Worm (Caenorhabditis elegans) whole organism, L2 larva: ENCODE data around the gene Y38C1AA.6.

Source experiments
- ZK546.5 ChIP-seq: sonication (generic microtip); optimal IDR thresholded peaks from 2 replicates; lab custom pipeline; 2017; ENCODE audit warnings: missing biosample characterization, missing genetic modification characterization
- ama-1 ChIP-seq: fragments of 150-350 bp; optimal IDR thresholded peaks from 2 replicates; lab custom pipeline; 2018; ENCODE audit warnings: inconsistent platforms
- ceh-82 ChIP-seq: fragments of 150-350 bp; optimal IDR thresholded peaks from 2 replicates; lab custom pipeline; 2014; ENCODE audit warnings: missing biosample characterization, missing genetic modification characterization
- fos-1 ChIP-seq: fragments of 150-350 bp; optimal IDR thresholded peaks from 2 replicates; lab custom pipeline; 2014; ENCODE audit warnings: missing biosample characterization, missing genetic modification characterization
- nhr-10 ChIP-seq: sonication (generic microtip); optimal IDR thresholded peaks from 2 replicates; lab custom pipeline; 2017; ENCODE audit warnings: missing biosample characterization, missing genetic modification characterization
- nhr-12 ChIP-seq: fragments of 150-350 bp; optimal IDR thresholded peaks from 2 replicates; lab custom pipeline; 2014; ENCODE audit warnings: missing biosample characterization, missing genetic modification characterization
- nhr-21 ChIP-seq: fragments of 150-350 bp; optimal IDR thresholded peaks from 2 replicates; lab custom pipeline; 2014; ENCODE audit warnings: missing biosample characterization, missing genetic modification characterization
- nhr-23 ChIP-seq: fragments of 150-350 bp; optimal IDR thresholded peaks from 2 replicates; lab custom pipeline; 2014; ENCODE audit warnings: missing biosample characterization, missing genetic modification reagents, missing genetic modification characterization
- nhr-25 ChIP-seq: fragments of 150-350 bp; sonication (generic microtip); optimal IDR thresholded peaks from 3 replicates; lab custom pipeline; 2014; ENCODE audit warnings: missing biosample characterization, missing genetic modification characterization
- sem-4 ChIP-seq: fragments of 150-350 bp; optimal IDR thresholded peaks from 2 replicates; lab custom pipeline; 2014; ENCODE audit warnings: missing biosample characterization, missing genetic modification reagents, missing genetic modification characterization
- unc-62 ChIP-seq: fragments of 150-350 bp; optimal IDR thresholded peaks from 2 replicates; lab custom pipeline; 2014; ENCODE audit warnings: missing biosample characterization, missing genetic modification reagents, missing genetic modification characterization
- ztf-11 ChIP-seq: sonication (generic microtip); optimal IDR thresholded peaks from 2 replicates; lab custom pipeline; 2017; ENCODE audit warnings: missing biosample characterization, missing genetic modification characterization
- ztf-4 ChIP-seq: fragments of 150-350 bp; optimal IDR thresholded peaks from 2 replicates; lab custom pipeline; 2014; ENCODE audit warnings: missing biosample characterization, missing genetic modification characterization

DNA sequence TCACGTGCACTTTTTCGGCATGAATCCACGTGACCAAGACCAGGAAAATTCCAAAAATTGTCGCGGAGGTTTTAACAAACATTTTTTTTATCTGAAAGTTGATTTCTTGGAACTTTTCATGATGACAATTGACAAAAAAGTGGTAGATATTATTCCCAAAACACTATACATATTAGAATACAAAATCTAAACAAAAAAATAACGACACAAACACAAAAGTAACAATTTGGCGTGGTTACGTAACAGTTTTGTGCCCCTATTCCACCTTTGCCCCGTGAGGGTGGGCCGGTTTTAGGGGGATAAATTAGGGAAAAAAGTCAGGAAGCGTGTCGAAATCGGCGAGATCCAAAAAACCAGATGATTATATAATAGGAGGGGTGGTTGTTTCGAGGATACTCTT, 4.8 kb upstream of the Y38C1AA.6 start, which contains the start of gene gegf-1:
- no peak for TF ChIP-seq nhr-23 (tag; lab: Kevin White, UChicago)
- TF ChIP-seq sem-4 (tag; lab: Kevin White, UChicago): no peak
- no peak for TF ChIP-seq unc-62 (GFP tag; lab: Kevin White, UChicago)
- TF ChIP-seq ztf-4 (tag; lab: Kevin White, UChicago): no peak
- no peak for TF ChIP-seq nhr-12 (tag; lab: Kevin White, UChicago)
- TF ChIP-seq ZK546.5 (tag; lab: Kevin White, UChicago): no peak
- no peak for TF ChIP-seq ama-1 (lab: Kevin White, UChicago)
- no peak for TF ChIP-seq nhr-10
- TF ChIP-seq nhr-25: no peak
- no peak for TF ChIP-seq fos-1 (tag; lab: Kevin White, UChicago)
- TF ChIP-seq ceh-82 (tag; lab: Kevin White, UChicago): no peak
- TF ChIP-seq nhr-21: no peak
- TF ChIP-seq ztf-11 (tag; lab: Kevin White, UChicago): no peak
